Fruit fly (Drosophila melanogaster) whole organism, embryonic: ENCODE data around the gene CG16736.

Source experiments
- Ada2b ChIP-seq: fragments of 200-800 bp; sonication (Bioruptor generic); IDR thresholded peaks from 2 replicates; pipeline ENCODE4 v1.3.6; 2022; ENCODE audit warnings: missing biosample characterization, missing genetic modification characterization
- CG11093 ChIP-seq: fragments of 200-800 bp; sonication (Bioruptor generic); IDR thresholded peaks from 3 replicates; pipeline ENCODE4 v1.3.6; 2022; ENCODE audit warnings: missing biosample characterization, missing genetic modification characterization
- CG11696 ChIP-seq: fragments of 200-800 bp; sonication (Bioruptor generic); IDR thresholded peaks from 2 replicates; pipeline ENCODE4 v1.3.6; 2022; ENCODE audit warnings: missing biosample characterization, missing genetic modification characterization
- CG12071 ChIP-seq: fragments of 200-800 bp; sonication (Bioruptor generic); optimal IDR thresholded peaks from 3 replicates; lab custom pipeline; 2018; ENCODE audit warnings: missing biosample characterization, mild to moderate bottlenecking, missing genetic modification characterization
- CG1832 ChIP-seq: fragments of 200-800 bp; sonication (Bioruptor generic); optimal IDR thresholded peaks from 2 replicates; lab custom pipeline; 2017; ENCODE audit warnings: missing biosample characterization, mild to moderate bottlenecking, missing genetic modification characterization, inconsistent platforms
- CG31388 ChIP-seq: fragments of 200-800 bp; sonication (Bioruptor generic); optimal IDR thresholded peaks from 2 replicates; lab custom pipeline; 2016; ENCODE audit warnings: missing biosample characterization, missing genetic modification characterization
- CG32532 ChIP-seq: fragments of 200-800 bp; sonication (Bioruptor generic); IDR thresholded peaks from 2 replicates; pipeline ENCODE4 v1.3.6; 2022; ENCODE audit warnings: missing biosample characterization, missing genetic modification characterization
- CG32767 ChIP-seq: fragments of 200-800 bp; sonication (Bioruptor generic); IDR thresholded peaks from 2 replicates; pipeline ENCODE4 v1.3.6; 2022; ENCODE audit warnings: missing biosample characterization, missing genetic modification characterization
- CG4730 ChIP-seq: fragments of 200-800 bp; sonication (Bioruptor generic); IDR thresholded peaks from 2 replicates; pipeline ENCODE4 v1.3.6; 2022; ENCODE audit warnings: missing biosample characterization, missing genetic modification characterization
- CG4854 ChIP-seq: fragments of 200-800 bp; sonication (Bioruptor generic); optimal IDR thresholded peaks from 2 replicates; lab custom pipeline; 2016; ENCODE audit warnings: missing biosample characterization, missing genetic modification characterization, inconsistent platforms
- CG5953 ChIP-seq: fragments of 200-800 bp; sonication (Bioruptor generic); IDR thresholded peaks from 2 replicates; pipeline ENCODE4 v1.3.6; 2022; ENCODE audit warnings: missing biosample characterization, missing genetic modification characterization
- CG6175 ChIP-seq: fragments of 200-800 bp; sonication (Bioruptor generic); IDR thresholded peaks from 3 replicates; pipeline ENCODE4 v1.3.6; 2022; ENCODE audit warnings: missing biosample characterization, missing genetic modification characterization
- CG7372 ChIP-seq: fragments of 200-800 bp; sonication (Bioruptor generic); IDR thresholded peaks from 2 replicates; pipeline ENCODE4 v1.3.6; 2022; ENCODE audit warnings: missing biosample characterization, missing genetic modification characterization
- CG9817 ChIP-seq: fragments of 200-800 bp; sonication (Bioruptor generic); optimal IDR thresholded peaks from 2 replicates; lab custom pipeline; 2018; ENCODE audit warnings: missing biosample characterization, mild to moderate bottlenecking, missing genetic modification characterization, moderate library complexity
- Doc3 ChIP-seq: fragments of 200-800 bp; sonication (Bioruptor generic); IDR thresholded peaks from 3 replicates; pipeline ENCODE4 v1.3.6; 2022; ENCODE audit warnings: missing biosample characterization, missing genetic modification characterization; ENCODE audit not compliant: partially characterized antibody
- Fer1 ChIP-seq: fragments of 200-800 bp; sonication (Bioruptor generic); optimal IDR thresholded peaks from 2 replicates; lab custom pipeline; 2017; ENCODE audit warnings: missing biosample characterization, mild to moderate bottlenecking, missing genetic modification characterization
- HHEX ChIP-seq: fragments of 200-800 bp; sonication (Bioruptor generic); optimal IDR thresholded peaks from 3 replicates; lab custom pipeline; 2017; ENCODE audit warnings: missing biosample characterization, mild to moderate bottlenecking, missing genetic modification characterization, missing genetic modification reagents
- Med ChIP-seq: fragments of 200-800 bp; sonication (Bioruptor generic); peaks from one replicate; lab custom pipeline; 2016; ENCODE audit warnings: missing biosample characterization, missing genetic modification characterization, mild to moderate bottlenecking, inconsistent platforms, moderate library complexity
- Myb ChIP-seq: fragments of 200-800 bp; sonication (Bioruptor generic); optimal IDR thresholded peaks from 2 replicates; lab custom pipeline; 2016; ENCODE audit warnings: missing biosample characterization, missing genetic modification characterization
- Nf-YB ChIP-seq: fragments of 200-800 bp; sonication (Bioruptor generic); optimal IDR thresholded peaks from 3 replicates; lab custom pipeline; 2019; ENCODE audit warnings: missing biosample characterization, mild to moderate bottlenecking, missing genetic modification characterization, moderate library complexity
- Nf-YC ChIP-seq: fragments of 200-800 bp; optimal IDR thresholded peaks from 3 replicates; lab custom pipeline; 2019; ENCODE audit warnings: missing biosample characterization, mild to moderate bottlenecking, missing genetic modification characterization, moderate library complexity
- Oaz ChIP-seq: fragments of 200-800 bp; sonication (Bioruptor generic); IDR thresholded peaks from 2 replicates; pipeline ENCODE4 v1.3.6; 2022; ENCODE audit warnings: missing biosample characterization, missing genetic modification characterization
- Oli ChIP-seq: fragments of 200-800 bp; sonication (Bioruptor generic); optimal IDR thresholded peaks from 2 replicates; lab custom pipeline; 2018; ENCODE audit warnings: missing biosample characterization, mild to moderate bottlenecking, missing genetic modification characterization, moderate library complexity
- Six4 ChIP-seq: fragments of 200-800 bp; sonication (Bioruptor generic); optimal IDR thresholded peaks from 2 replicates; lab custom pipeline; 2016; ENCODE audit warnings: missing biosample characterization, missing genetic modification characterization
- Trl ChIP-seq, 3 experiments: fragments of >200 bp in 2 of 3; fragments of 200-800 bp in 1 of 3; sonication (Bioruptor generic) in 1 of 3; optimal IDR thresholded peaks; 2 replicates in 1 of 3; 3 replicates in 2 of 3; lab custom pipeline; 2016 to 2017; ENCODE audit warnings: missing biosample characterization in 1 of 3, missing genetic modification characterization in 1 of 3
- Xrp1 ChIP-seq: fragments of 200-800 bp; sonication (Bioruptor generic); IDR thresholded peaks from 2 replicates; pipeline ENCODE4 v1.3.6; 2022; ENCODE audit warnings: missing biosample characterization, missing genetic modification characterization
- abd-A ChIP-seq: fragments of 200-800 bp; sonication (Bioruptor generic); optimal IDR thresholded peaks from 3 replicates; lab custom pipeline; 2019; ENCODE audit warnings: missing biosample characterization, mild to moderate bottlenecking, missing genetic modification characterization, moderate library complexity
- ac ChIP-seq: fragments of 200-800 bp; sonication (Bioruptor generic); optimal IDR thresholded peaks from 3 replicates; lab custom pipeline; 2017; ENCODE audit warnings: missing biosample characterization, mild to moderate bottlenecking, missing genetic modification characterization
- amos ChIP-seq: fragments of 200-800 bp; sonication (Bioruptor generic); IDR thresholded peaks from 2 replicates; pipeline ENCODE4 v1.3.6; 2022; ENCODE audit warnings: missing biosample characterization, missing genetic modification characterization; ENCODE audit not compliant: partially characterized antibody
- ap ChIP-seq: fragments of 200-800 bp; sonication (Bioruptor generic); IDR thresholded peaks from 2 replicates; pipeline ENCODE4 v1.3.6; 2022; ENCODE audit warnings: missing biosample characterization, missing genetic modification characterization
- ato ChIP-seq: fragments of 200-800 bp; sonication (Bioruptor generic); IDR thresholded peaks from 2 replicates; pipeline ENCODE4 v1.3.6; 2022; ENCODE audit warnings: missing biosample characterization, missing genetic modification characterization; ENCODE audit not compliant: partially characterized antibody
- bowl ChIP-seq: fragments of 200-800 bp; sonication (Bioruptor generic); IDR thresholded peaks from 2 replicates; pipeline ENCODE4 v1.3.6; 2022; ENCODE audit warnings: missing biosample characterization, missing genetic modification characterization
- da ChIP-seq: fragments of 200-800 bp; sonication (Bioruptor generic); optimal IDR thresholded peaks from 2 replicates; lab custom pipeline; 2016; ENCODE audit warnings: missing biosample characterization, missing genetic modification characterization
- dan ChIP-seq: fragments of 200-800 bp; sonication (Bioruptor generic); IDR thresholded peaks from 2 replicates; pipeline ENCODE4 v1.3.6; 2022; ENCODE audit warnings: missing biosample characterization, missing genetic modification characterization
- dimm ChIP-seq: fragments of 200-800 bp; sonication (Bioruptor generic); IDR thresholded peaks from 2 replicates; pipeline ENCODE4 v1.3.6; 2022; ENCODE audit warnings: missing biosample characterization, missing genetic modification characterization
- exex ChIP-seq: fragments of 200-800 bp; sonication (Bioruptor generic); optimal IDR thresholded peaks from 4 replicates; lab custom pipeline; 2018; ENCODE audit warnings: missing biosample characterization, mild to moderate bottlenecking, missing genetic modification characterization, moderate library complexity
- fd96Cb ChIP-seq: fragments of 200-800 bp; sonication (Bioruptor generic); optimal IDR thresholded peaks from 2 replicates; lab custom pipeline; 2018; ENCODE audit warnings: missing biosample characterization, mild to moderate bottlenecking, missing genetic modification characterization, moderate library complexity
- hth ChIP-seq: fragments of >200 bp; optimal IDR thresholded peaks from 2 replicates; lab custom pipeline; 2017; ENCODE audit warnings: inconsistent platforms
- jigr1 ChIP-seq: fragments of 200-800 bp; sonication (Bioruptor generic); IDR thresholded peaks from 3 replicates; pipeline ENCODE4 v1.3.6; 2022; ENCODE audit warnings: missing biosample characterization, missing genetic modification characterization
- luna ChIP-seq: fragments of 200-800 bp; sonication (Bioruptor generic); optimal IDR thresholded peaks from 2 replicates; lab custom pipeline; 2016; ENCODE audit warnings: missing biosample characterization, missing genetic modification characterization
- mirr ChIP-seq: fragments of 200-800 bp; sonication (Bioruptor generic); optimal IDR thresholded peaks from 3 replicates; lab custom pipeline; 2018; ENCODE audit warnings: missing biosample characterization, mild to moderate bottlenecking, missing genetic modification characterization
- nau ChIP-seq: fragments of 200-800 bp; sonication (Bioruptor generic); optimal IDR thresholded peaks from 3 replicates; lab custom pipeline; 2017; ENCODE audit warnings: missing biosample characterization, mild to moderate bottlenecking, missing genetic modification characterization, missing genetic modification reagents
- slbo ChIP-seq: fragments of 200-800 bp; sonication (Bioruptor generic); IDR thresholded peaks from 2 replicates; pipeline ENCODE4 v1.3.6; 2022; ENCODE audit warnings: missing biosample characterization, missing genetic modification characterization
- tap ChIP-seq: fragments of 200-800 bp; optimal IDR thresholded peaks from 3 replicates; lab custom pipeline; 2019; ENCODE audit warnings: missing biosample characterization, mild to moderate bottlenecking, missing genetic modification characterization, moderate library complexity
- tll ChIP-seq, 2 experiments: fragments of 200-800 bp in 1 of 2; fragments of >200 bp in 1 of 2; sonication (Bioruptor generic) in 1 of 2; optimal IDR thresholded peaks; 2 replicates each; lab custom pipeline; 2017 to 2019; ENCODE audit warnings: missing biosample characterization in 2 of 2, missing genetic modification characterization in 2 of 2, mild to moderate bottlenecking in 1 of 2, moderate library complexity in 1 of 2
- tna ChIP-seq: fragments of 200-800 bp; sonication (Bioruptor generic); IDR thresholded peaks from 2 replicates; pipeline ENCODE4 v1.3.6; 2022; ENCODE audit warnings: missing biosample characterization, missing genetic modification characterization; ENCODE audit not compliant: partially characterized antibody
- toy ChIP-seq: fragments of 200-800 bp; sonication (Bioruptor generic); IDR thresholded peaks from 2 replicates; pipeline ENCODE4 v1.3.6; 2022; ENCODE audit warnings: missing biosample characterization, missing genetic modification characterization
- twi ChIP-seq: fragments of 200-800 bp; optimal IDR thresholded peaks from 2 replicates; lab custom pipeline; 2019; ENCODE audit warnings: missing biosample characterization, mild to moderate bottlenecking, missing genetic modification characterization, moderate library complexity
- unc-4 ChIP-seq: fragments of 200-800 bp; sonication (Bioruptor generic); IDR thresholded peaks from 2 replicates; pipeline ENCODE4 v1.3.6; 2022; ENCODE audit warnings: missing biosample characterization, missing genetic modification characterization; ENCODE audit not compliant: partially characterized antibody

Gene CG16736

dm6 chr3R:9220064-9220864 is 37.3 kb downstream of the CG16736 start (continued):
- no peak for TF ChIP-seq CG7372
- TF ChIP-seq Fer1 (GFP tag; lab: Kevin White, UChicago), result peak; percentile 12
- no peak for TF ChIP-seq ac (GFP tag; lab: Kevin White, UChicago)
- TF ChIP-seq nau (GFP tag; lab: Kevin White, UChicago), result no peak
- TF ChIP-seq tap (tag; lab: Kevin White, UChicago), result no peak
- TF ChIP-seq CG32767 (GFP tag; lab: Robert Waterston, UW), result no peak
- no peak for TF ChIP-seq bowl (GFP tag; lab: Robert Waterston, UW)
- TF ChIP-seq CG1832 (GFP tag; lab: Kevin White, UChicago), result peak; percentile 80
- no peak for TF ChIP-seq fd96Cb
- TF ChIP-seq Myb (GFP tag; lab: Kevin White, UChicago), result peak; percentile 12
- TF ChIP-seq tll (GFP tag; optimal IDR thresholded peaks at IDR 0.05; lab: Kevin White, UChicago), result peak in 1 of 2 experiments; percentile 54
- TF ChIP-seq CG31388 (GFP tag; lab: Kevin White, UChicago), result no peak
- TF ChIP-seq CG11696 (GFP tag; lab: Robert Waterston, UW), result peak; percentile 74
- TF ChIP-seq twi (tag; lab: Kevin White, UChicago), result no peak
- no peak for TF ChIP-seq CG4854 (GFP tag; lab: Kevin White, UChicago)
- no peak for TF ChIP-seq CG4730
- peak; percentile 73 to 95 for TF ChIP-seq Trl (optimal IDR thresholded peaks at IDR 0.05; lab: Kevin White, UChicago)
- peak; percentile 7 for TF ChIP-seq Trl (GFP tag; optimal IDR thresholded peaks at IDR 0.05; lab: Kevin White, UChicago)
- 0 out of 3 replicates have a peak, but pooled peaks have one; percentile 36 for TF ChIP-seq CG6175 (GFP tag; lab: Robert Waterston, UW)
- TF ChIP-seq ato (GFP tag; lab: Robert Waterston, UW), result no peak
- TF ChIP-seq jigr1 (GFP tag; lab: Robert Waterston, UW), result no peak
- TF ChIP-seq unc-4 (GFP tag; lab: Robert Waterston, UW), result peak; percentile 48; the same call in 1 of the 2 replicates
- TF ChIP-seq CG9817 (tag; lab: Kevin White, UChicago), result peak; percentile 5
- peak; percentile 77 for TF ChIP-seq CG32532
- peak; percentile 37 for TF ChIP-seq HHEX (GFP tag; lab: Kevin White, UChicago)
- TF ChIP-seq Nf-YC (tag; lab: Kevin White, UChicago), result peak; percentile 34
- TF ChIP-seq dan (GFP tag; lab: Robert Waterston, UW), result no peak
- TF ChIP-seq Oaz (GFP tag; lab: Robert Waterston, UW), result no peak
- peak; percentile 10 for TF ChIP-seq Nf-YB (GFP tag; lab: Kevin White, UChicago)
- no peak for TF ChIP-seq mirr
- TF ChIP-seq ap, result no peak
- TF ChIP-seq CG12071 (GFP tag; lab: Kevin White, UChicago), result no peak
- no peak for TF ChIP-seq Doc3 (GFP tag; lab: Robert Waterston, UW)
- TF ChIP-seq CG11093 (GFP tag; lab: Robert Waterston, UW), result no peak
- no peak for TF ChIP-seq exex (tag; lab: Kevin White, UChicago)
- TF ChIP-seq Ada2b (GFP tag; lab: Robert Waterston, UW), result peak; percentile 41; the same call in 1 of the 2 replicates
- no peak for TF ChIP-seq dimm (GFP tag; lab: Robert Waterston, UW)
- peak; percentile 93 for TF ChIP-seq abd-A (tag; lab: Kevin White, UChicago)
- TF ChIP-seq Xrp1 (GFP tag; lab: Robert Waterston, UW), result peak; percentile 58; the same call in 1 of the 2 replicates
- TF ChIP-seq Oli, result no peak
- no peak for TF ChIP-seq hth
- TF ChIP-seq Six4 (GFP tag; lab: Kevin White, UChicago), result no peak
- no peak for TF ChIP-seq amos (GFP tag; lab: Robert Waterston, UW)
- no peak for TF ChIP-seq tna (GFP tag; lab: Robert Waterston, UW)
- no peak for TF ChIP-seq CG5953 (GFP tag; lab: Robert Waterston, UW)
- TF ChIP-seq luna (GFP tag; lab: Kevin White, UChicago), result peak; percentile 50
- no peak for TF ChIP-seq da
- TF ChIP-seq toy (GFP tag; lab: Robert Waterston, UW), result no peak
- peak; percentile 89 for TF ChIP-seq Med (GFP tag; lab: Kevin White, UChicago)
- TF ChIP-seq slbo (GFP tag; lab: Robert Waterston, UW), result peak; percentile 70
